Worm (Caenorhabditis elegans): ENCODE data around the gene F55C9.3.

The F55C9.3 gene

ce11 chrV:19296723-19297122 is 8.8 kb upstream of the F55C9.3 start, which contains the start of gene F55C9.6:
Gene F55C9.6, minus strand, starts transcription at chrV:19296823.
- no peak for TF ChIP-seq ama-1 (optimal IDR thresholded peaks at IDR 0.05)
- no peak for TF ChIP-seq egl-27 (tag; optimal IDR thresholded peaks at IDR 0.05)
- no peak for TF ChIP-seq snpc-4 (tag; optimal IDR thresholded peaks at IDR 0.05)
- no peak for TF ChIP-seq eor-1 (tag; optimal IDR thresholded peaks at IDR 0.05)
- TF ChIP-seq nhr-237 (tag; optimal IDR thresholded peaks at IDR 0.05), result no peak
- TF ChIP-seq jun-1 (tag; optimal IDR thresholded peaks at IDR 0.05), result no peak
- no peak for TF ChIP-seq nfya-1 (tag; optimal IDR thresholded peaks at IDR 0.05; ENCODE audit: insufficient read depth)
- TF ChIP-seq nhr-11 (tag; optimal IDR thresholded peaks at IDR 0.05), result no peak
- no peak for TF ChIP-seq elt-2 (tag; optimal IDR thresholded peaks at IDR 0.05)
- TF ChIP-seq lin-15B (tag; optimal IDR thresholded peaks at IDR 0.05), result no peak
- TF ChIP-seq unc-62 (GFP tag; optimal IDR thresholded peaks at IDR 0.05), result no peak
- no peak for TF ChIP-seq ZK546.5 (tag; optimal IDR thresholded peaks at IDR 0.05)
- no peak for TF ChIP-seq pqm-1 (tag; optimal IDR thresholded peaks at IDR 0.05)
- TF ChIP-seq nhr-43 (tag; optimal IDR thresholded peaks at IDR 0.05; ENCODE audit: poor library complexity, severe bottlenecking), result no peak
- TF ChIP-seq nhr-23 (tag; optimal IDR thresholded peaks at IDR 0.05), result no peak

ce11 chrV:19293025-19293424 is 5.1 kb upstream of the F55C9.3 start, which contains the start of gene F55C9.5:
Gene F55C9.5, minus strand, starts transcription at chrV:19293125.
- TF ChIP-seq nhr-28 (tag; optimal IDR thresholded peaks at IDR 0.05) (no peak), nhr-77 (tag; optimal IDR thresholded peaks at IDR 0.05) (no peak), aly-2 (tag; optimal IDR thresholded peaks at IDR 0.05) (no peak)

- TF ChIP-seq nhr-12 (tag; optimal IDR thresholded peaks at IDR 0.05), result no peak
- no peak for TF ChIP-seq egl-27 (tag; optimal IDR thresholded peaks at IDR 0.05)
- no peak for TF ChIP-seq elt-3 (tag; optimal IDR thresholded peaks at IDR 0.05)
- no peak for TF ChIP-seq elt-1 (tag; optimal IDR thresholded peaks at IDR 0.05)
Measured at ce11 chrV:19285921-19286320, 2.1 kb downstream of the F55C9.3 start.

- TF ChIP-seq lin-39 (tag; optimal IDR thresholded peaks at IDR 0.05) (no peak), nhr-28 (tag; optimal IDR thresholded peaks at IDR 0.05) (no peak), snpc-4 (tag; optimal IDR thresholded peaks at IDR 0.05) (no peak), elt-1 (tag; optimal IDR thresholded peaks at IDR 0.05) (no peak), aly-2 (tag; optimal IDR thresholded peaks at IDR 0.05) (no peak), R02D3.7 (tag; optimal IDR thresholded peaks at IDR 0.05) (no peak), nhr-67 (tag; optimal IDR thresholded peaks at IDR 0.05) (no peak), fkh-10 (GFP tag; optimal IDR thresholded peaks at IDR 0.05) (no peak), nhr-11 (tag; optimal IDR thresholded peaks at IDR 0.05) (no peak), ama-1 (optimal IDR thresholded peaks at IDR 0.05) (no peak), nhr-76 (tag; optimal IDR thresholded peaks at IDR 0.05) (no peak), elt-3 (tag; optimal IDR thresholded peaks at IDR 0.05) (no peak), ceh-9 (tag; optimal IDR thresholded peaks at IDR 0.05) (no peak), skn-1 (tag; optimal IDR thresholded peaks at IDR 0.05) (no peak), sea-2 (GFP tag; optimal IDR thresholded peaks at IDR 0.05) (no peak), daf-12 (tag; optimal IDR thresholded peaks at IDR 0.05) (no peak), ceh-28 (tag; optimal IDR thresholded peaks at IDR 0.05) (no peak), fos-1 (tag; optimal IDR thresholded peaks at IDR 0.05) (no peak), fkh-2 (tag; optimal IDR thresholded peaks at IDR 0.05) (no peak)
Measured at ce11 chrV:19282314-19282713, 5.7 kb downstream of the F55C9.3 start, which contains the start of gene fbxb-117. Gene fbxb-117, plus strand, starts transcription at chrV:19282614.

ce11 chrV:19279888-19280287 is 8.1 kb downstream of the F55C9.3 start, which contains the start of gene F21D9.8:
Gene F21D9.8, minus strand, starts transcription at chrV:19279988.
- TF ChIP-seq daf-12 (tag; optimal IDR thresholded peaks at IDR 0.05) (no peak), fkh-2 (tag; optimal IDR thresholded peaks at IDR 0.05) (no peak), lsy-12 (tag; optimal IDR thresholded peaks at IDR 0.05) (no peak), ceh-82 (tag; optimal IDR thresholded peaks at IDR 0.05) (no peak), sea-2 (GFP tag; optimal IDR thresholded peaks at IDR 0.05) (no peak), ztf-11 (tag; optimal IDR thresholded peaks at IDR 0.05) (no peak)

Measured in whole organism, L3 larva.